Worm (Caenorhabditis elegans) whole organism, L4/young adult: ENCODE results near the gene gcy-11.
A peak's percentile ranks its signal among the peaks of the same experiment; 100 is the strongest.

Experiments
- W03F9.2 ChIP-seq: fragments of 150-350 bp; optimal IDR thresholded peaks from 2 replicates; lab custom pipeline; 2014; ENCODE audit warnings: missing biosample characterization, missing genetic modification characterization
- dao-5 ChIP-seq: sonication (generic microtip); optimal IDR thresholded peaks from 2 replicates; lab custom pipeline; 2016; ENCODE audit warnings: missing genotype, missing genetic modification characterization, moderate library complexity, missing compliant biosample characterization
- him-1 ChIP-seq: sonication (generic microtip); optimal IDR thresholded peaks from 2 replicates; lab custom pipeline; 2016; ENCODE audit warnings: missing genotype, missing genetic modification reagents, missing genetic modification characterization, missing compliant biosample characterization

Gene gcy-11

DNA sequence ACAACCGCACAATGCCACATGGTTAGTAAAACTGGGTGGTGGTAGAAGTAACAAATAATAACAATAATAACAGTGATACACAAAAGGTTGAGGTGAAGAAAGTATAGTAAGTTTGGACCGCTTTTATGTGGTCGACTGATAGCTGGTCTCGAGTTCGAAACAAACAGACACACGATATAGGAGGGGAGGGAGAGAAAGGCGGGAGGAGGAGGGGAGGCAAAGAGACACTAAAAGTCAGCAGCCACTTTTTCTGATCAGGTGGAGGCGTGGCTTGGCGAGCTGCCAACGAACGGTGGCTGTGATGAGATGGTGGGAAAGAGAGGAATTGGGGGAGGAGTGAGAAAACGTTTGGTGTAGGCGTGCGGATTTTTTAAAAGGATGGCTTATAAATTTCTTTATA, 3.0 kb upstream of the gcy-11 start:
- TF ChIP-seq him-1 (tag; lab: Kevin White, UChicago) = no peak
- TF ChIP-seq W03F9.2 (tag; lab: Kevin White, UChicago) = no peak
- TF ChIP-seq dao-5 = no peak

DNA sequence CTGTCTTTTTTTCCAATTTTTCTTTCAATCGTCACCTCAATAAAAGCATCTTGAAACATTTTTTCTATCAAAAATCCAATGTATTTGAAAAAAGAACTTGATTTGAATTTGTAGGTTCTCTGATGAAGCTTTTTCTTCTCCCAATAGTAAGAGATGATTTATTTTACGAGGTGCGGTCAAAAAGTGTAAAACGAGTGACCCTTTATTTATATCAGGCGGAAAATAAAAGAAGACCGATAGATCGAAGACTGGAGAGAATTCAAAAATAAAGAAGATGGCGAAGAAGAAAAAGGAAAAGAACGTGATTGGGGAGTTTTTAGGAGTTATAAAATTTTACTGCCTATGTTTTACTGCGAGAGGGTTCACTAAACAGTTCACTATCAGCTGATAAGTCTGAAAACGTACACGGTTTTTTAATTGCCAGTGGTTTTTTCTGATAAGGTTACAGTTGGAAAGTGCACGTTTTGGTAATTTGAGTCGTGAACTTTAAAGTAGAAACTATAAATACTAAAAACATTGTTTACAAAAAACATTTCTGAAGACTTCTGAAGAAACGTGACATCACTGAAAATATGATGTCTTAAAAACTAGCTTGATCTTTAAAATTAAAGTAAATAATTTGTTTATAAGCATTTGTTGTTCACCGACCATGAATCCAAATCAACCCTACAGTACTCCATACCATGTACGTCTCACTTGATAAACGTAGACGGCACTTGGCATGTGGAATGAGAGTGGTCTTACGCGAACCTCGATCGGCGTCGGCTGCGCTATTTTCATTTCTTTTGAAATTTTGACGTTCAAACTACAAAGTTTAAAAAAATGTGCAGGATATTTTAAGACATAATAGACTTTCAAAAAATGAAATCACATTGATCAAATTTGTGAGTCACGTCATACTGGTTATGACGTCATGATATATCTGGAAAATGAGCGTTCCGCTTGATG, 729 bp upstream of the gcy-11 start:
- TF ChIP-seq dao-5 = no peak
- TF ChIP-seq him-1 (tag; lab: Kevin White, UChicago) = no peak
- no peak for TF ChIP-seq W03F9.2 (tag; lab: Kevin White, UChicago)

DNA sequence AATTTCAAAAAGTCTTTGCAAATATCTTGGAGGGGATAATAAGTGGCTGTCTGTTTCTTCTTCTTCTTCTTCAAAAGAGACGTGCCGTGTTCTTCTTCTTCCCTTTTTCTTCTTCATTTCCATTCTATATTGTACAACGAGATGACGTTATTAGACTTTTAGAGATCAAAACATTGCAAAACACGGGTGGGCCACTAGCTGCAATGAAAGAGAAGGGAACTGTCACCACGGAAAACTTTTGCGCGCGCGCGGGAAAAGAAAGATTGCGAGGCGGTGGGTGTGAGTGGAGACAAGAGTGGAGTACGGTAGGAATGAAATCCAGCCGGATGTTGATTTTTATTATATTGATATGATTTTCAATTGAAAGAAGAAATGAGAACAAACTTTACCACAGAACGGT, 1.3 kb downstream of the gcy-11 start:
- TF ChIP-seq dao-5 = no peak
- TF ChIP-seq him-1 (tag; lab: Kevin White, UChicago) = no peak

ce11 chrX:17045529-17045928, 9.9 kb downstream of the gcy-11 start, which contains the start of gene C30G4.2:
C30G4.2 (minus strand) TSS chrX:17045629.
- no peak for TF ChIP-seq him-1 (tag; lab: Kevin White, UChicago)
- no peak for TF ChIP-seq dao-5
- no peak for TF ChIP-seq W03F9.2 (tag; lab: Kevin White, UChicago)

DNA sequence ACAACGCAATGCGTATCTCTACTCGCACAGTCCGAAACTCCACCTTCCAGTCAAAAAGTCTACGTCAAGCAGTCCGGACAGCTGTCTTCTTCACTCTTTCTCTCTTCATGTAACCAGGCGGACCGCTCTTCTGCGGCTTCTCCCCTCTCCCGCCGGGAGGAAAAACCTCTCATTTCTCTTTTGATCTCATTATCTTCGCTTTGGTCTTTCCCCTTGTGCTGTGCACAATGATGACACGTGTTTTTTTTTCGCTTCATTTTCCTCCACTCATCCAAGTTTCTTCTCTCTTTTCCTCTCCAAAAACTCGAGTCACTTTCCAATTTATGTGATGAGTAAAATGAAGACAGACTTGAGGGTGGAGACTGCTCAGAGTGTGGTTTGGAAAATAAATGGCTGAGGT, 12.4 kb downstream of the gcy-11 start, which contains the start of gene F35B3.7:
F35B3.7 (minus strand) TSS at position 133 of the 400 bp plus-strand sequence.
- TF ChIP-seq W03F9.2 (tag; lab: Kevin White, UChicago) (no peak), dao-5 (no peak), him-1 (tag; lab: Kevin White, UChicago) (no peak)

ce11 chrX:17041571-17041970, 13.8 kb downstream of the gcy-11 start:
- TF ChIP-seq him-1 (tag; lab: Kevin White, UChicago) (no peak), W03F9.2 (tag; lab: Kevin White, UChicago) (no peak), dao-5 (no peak)

ce11 chrX:17038616-17039015, 16.8 kb downstream of the gcy-11 start:
- no peak for TF ChIP-seq W03F9.2 (tag; lab: Kevin White, UChicago)
- no peak for TF ChIP-seq dao-5
- TF ChIP-seq him-1 (tag; lab: Kevin White, UChicago) = no peak

DNA sequence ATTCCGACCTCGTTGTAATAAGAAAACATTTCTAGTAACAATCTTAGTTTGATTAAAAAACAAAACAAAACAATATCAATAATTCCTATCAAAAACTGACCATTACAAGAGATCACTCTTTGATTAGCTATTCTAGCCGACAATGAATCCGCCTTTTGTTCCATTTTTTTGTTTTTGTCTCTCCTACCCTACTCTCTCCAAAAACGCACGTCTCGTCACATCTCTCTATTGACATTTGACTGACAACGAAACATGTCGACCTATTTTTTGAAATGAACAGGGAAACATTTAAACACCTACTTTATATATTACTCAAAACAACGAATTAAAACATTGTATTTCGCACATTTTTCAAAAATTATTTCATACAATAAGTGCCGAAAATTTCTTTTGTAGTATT, 20.6 kb downstream of the gcy-11 start:
- TF ChIP-seq dao-5 = no peak
- no peak for TF ChIP-seq W03F9.2 (tag; lab: Kevin White, UChicago)
- no peak for TF ChIP-seq him-1 (tag; lab: Kevin White, UChicago)

DNA sequence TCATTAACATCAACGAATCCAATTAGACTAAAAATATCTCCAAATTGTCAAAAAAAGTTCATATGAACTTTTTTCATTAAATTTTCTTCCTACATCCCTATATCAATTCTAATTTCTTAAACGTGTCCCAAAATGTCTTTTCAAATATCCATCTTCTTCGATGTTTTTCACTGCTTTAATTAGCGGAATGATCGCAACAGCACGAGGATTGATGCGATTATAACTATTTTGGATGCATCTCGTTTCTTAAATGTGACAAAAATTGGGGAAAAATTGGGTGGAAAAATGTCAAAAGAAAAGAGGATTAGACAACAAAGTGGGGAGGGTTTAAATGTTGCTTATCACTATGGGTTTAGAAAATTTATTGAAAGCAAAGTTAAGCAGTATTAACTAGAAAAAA, 21.2 kb downstream of the gcy-11 start:
- TF ChIP-seq dao-5 (no peak), him-1 (tag; lab: Kevin White, UChicago) (no peak), W03F9.2 (tag; lab: Kevin White, UChicago) (no peak)

- TF ChIP-seq W03F9.2 (tag; lab: Kevin White, UChicago) (no peak), dao-5 (no peak), him-1 (tag; lab: Kevin White, UChicago) (peak; percentile 22)
Observed at ce11 chrX:17030169-17030914, 25.0 kb downstream of the gcy-11 start, which contains the start of gene ptrn-1. ptrn-1 (minus strand) TSS chrX:17030219.

ce11 chrX:17020858-17021257, 34.5 kb downstream of the gcy-11 start, which contains the start of gene F35B3.4:
F35B3.4 (minus strand) TSS chrX:17020958.
- TF ChIP-seq him-1 (tag; lab: Kevin White, UChicago) = no peak
- no peak for TF ChIP-seq W03F9.2 (tag; lab: Kevin White, UChicago)
- no peak for TF ChIP-seq dao-5

DNA sequence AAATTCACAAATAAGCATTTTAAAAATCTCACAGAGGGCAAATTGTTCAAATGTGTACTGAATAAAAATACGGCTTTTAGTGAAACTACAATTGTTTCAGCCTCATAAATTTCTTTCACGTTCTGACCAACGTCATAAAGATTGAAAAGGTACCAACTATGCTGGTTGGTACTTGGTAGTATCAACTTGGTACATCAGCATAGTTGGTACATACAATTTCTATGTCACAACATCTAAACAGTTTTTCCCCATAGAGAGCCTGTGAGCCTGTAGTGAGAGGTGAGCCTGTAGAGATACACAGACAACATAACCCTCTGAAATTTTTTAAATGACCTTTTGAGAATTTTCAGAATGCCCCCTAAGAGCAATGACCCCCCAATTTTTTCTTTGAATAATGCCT, 36.3 kb downstream of the gcy-11 start:
- no peak for TF ChIP-seq W03F9.2 (tag; lab: Kevin White, UChicago)
- TF ChIP-seq him-1 (tag; lab: Kevin White, UChicago) = no peak
- no peak for TF ChIP-seq dao-5

DNA sequence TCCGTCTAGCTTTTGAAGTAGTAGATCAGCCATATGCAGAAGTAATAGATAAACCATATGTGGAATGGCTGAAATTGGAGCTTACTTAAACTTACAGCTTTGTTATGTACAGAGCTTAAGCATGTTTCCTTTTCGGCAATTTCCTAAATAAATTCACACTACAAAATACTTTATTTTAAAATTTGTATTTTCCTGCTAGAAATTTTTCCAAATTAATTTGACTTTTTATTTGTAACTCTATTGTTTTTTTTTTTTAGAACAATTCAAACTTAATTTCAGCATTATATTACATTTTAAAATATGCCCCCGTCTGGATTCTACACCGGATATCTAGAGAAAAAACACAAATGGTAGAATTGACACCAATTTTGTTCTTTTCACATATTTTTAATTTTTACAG, 42.2 kb downstream of the gcy-11 start, which contains the start of gene F35B3.3:
F35B3.3 (plus strand) TSS at position 301 of the 400 bp plus-strand sequence.
- no peak for TF ChIP-seq W03F9.2 (tag; lab: Kevin White, UChicago)
- TF ChIP-seq dao-5 = no peak
- no peak for TF ChIP-seq him-1 (tag; lab: Kevin White, UChicago)

ce11 chrX:17006843-17007242, 48.5 kb downstream of the gcy-11 start:
- no peak for TF ChIP-seq dao-5
- TF ChIP-seq W03F9.2 (tag; lab: Kevin White, UChicago) = no peak
- no peak for TF ChIP-seq him-1 (tag; lab: Kevin White, UChicago)
